Fruit fly (Drosophila melanogaster): ENCODE measurements around the gene CG4593.

Gene CG4593

DNA sequence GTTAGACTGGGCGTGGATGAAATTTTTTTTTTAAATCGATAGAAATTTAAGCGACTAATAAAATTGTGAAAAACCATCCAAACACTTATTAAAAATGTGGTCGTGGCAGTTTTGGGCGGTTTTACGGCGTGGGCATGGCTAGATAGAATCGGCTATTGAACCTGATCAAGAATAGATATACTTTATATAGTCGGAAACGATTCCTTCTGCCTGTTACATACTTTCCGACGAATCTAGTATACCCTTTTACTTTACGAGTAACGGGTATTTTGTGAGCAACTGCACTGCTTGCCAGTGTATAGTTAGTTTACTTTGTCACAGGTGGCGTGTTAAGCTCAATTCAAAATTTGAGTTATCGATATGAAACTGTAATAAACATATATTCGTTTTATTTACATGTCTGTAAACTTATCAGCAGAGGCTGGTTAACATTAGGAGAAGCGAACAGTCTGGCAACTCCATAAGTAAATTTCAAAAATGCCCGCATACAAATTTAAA lies 1.3 kb downstream of the CG4593 start (continued):
- no peak for TF ChIP-seq CG6276 (GFP tag; optimal IDR thresholded peaks at IDR 0.05)
- peak; percentile 5 for TF ChIP-seq CG34406 (GFP tag; optimal IDR thresholded peaks at IDR 0.05)
- TF ChIP-seq Eip93F (GFP tag; optimal IDR thresholded peaks at IDR 0.05), result no peak
- peak; percentile 34 to 49 for TF ChIP-seq ss (GFP tag; optimal IDR thresholded peaks at IDR 0.05)
- no peak for TF ChIP-seq fd59A (GFP tag; optimal IDR thresholded peaks at IDR 0.05)
- TF ChIP-seq Met (GFP tag; optimal IDR thresholded peaks at IDR 0.05), result peak; percentile 59
- peak; percentile 43 for TF ChIP-seq acj6 (GFP tag; optimal IDR thresholded peaks at IDR 0.05)
- TF ChIP-seq Hr4 (GFP tag; optimal IDR thresholded peaks at IDR 0.05), result peak; percentile 61
- peak; percentile 39 for TF ChIP-seq fkh (GFP tag; optimal IDR thresholded peaks at IDR 0.05)
- peak; percentile 60 for TF ChIP-seq CG15336 (GFP tag; IDR thresholded peaks at IDR 0.05)
- peak; percentile 54; the same call in 1 of the 3 replicates for TF ChIP-seq CG8119 (GFP tag; IDR thresholded peaks at IDR 0.05)
- peak; percentile 25 for TF ChIP-seq Sox14 (GFP tag; optimal IDR thresholded peaks at IDR 0.05)
- no peak for TF ChIP-seq Gug (GFP tag; IDR thresholded peaks at IDR 0.05)
- peak; percentile 20 for TF ChIP-seq CG11762 (GFP tag; optimal IDR thresholded peaks at IDR 0.05; ENCODE audit: insufficient read depth)
- TF ChIP-seq CG1621 (tag; optimal IDR thresholded peaks at IDR 0.05), result no peak
- peak; percentile 85 for TF ChIP-seq svp (GFP tag)
- no peak for TF ChIP-seq dac (GFP tag; optimal IDR thresholded peaks at IDR 0.05)
- no peak for TF ChIP-seq fd85E (GFP tag; optimal IDR thresholded peaks at IDR 0.05)
- TF ChIP-seq Lpt (GFP tag; optimal IDR thresholded peaks at IDR 0.05), result no peak

DNA sequence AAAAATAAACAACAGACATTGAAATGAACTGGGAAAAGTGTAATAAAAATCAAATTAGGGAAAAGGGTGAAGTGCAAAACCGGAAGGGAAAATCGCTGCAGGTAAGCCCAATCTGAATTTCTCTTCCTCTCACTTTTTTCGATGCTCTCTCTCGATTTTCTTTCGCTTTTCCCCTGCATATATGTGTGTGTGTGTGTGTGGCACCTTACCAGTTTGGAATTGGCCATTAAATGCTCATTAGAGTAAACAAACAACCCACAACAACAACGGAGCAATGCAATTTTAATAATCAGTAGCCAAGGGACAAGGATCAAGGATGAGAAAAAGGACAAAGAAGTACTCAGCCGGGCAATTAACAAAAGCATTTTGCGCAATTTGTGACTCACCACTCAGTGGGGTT lies 21.2 kb downstream of the CG4593 start:
- no peak for TF ChIP-seq Eip75B (GFP tag; optimal IDR thresholded peaks at IDR 0.05)
- TF ChIP-seq CG11294 (GFP tag; IDR thresholded peaks at IDR 0.05), result no peak
- TF ChIP-seq Hr39 (GFP tag; optimal IDR thresholded peaks at IDR 0.05), result no peak
- no peak for TF ChIP-seq svp (GFP tag)
- TF ChIP-seq cyc (GFP tag; optimal IDR thresholded peaks at IDR 0.05), result no peak

DNA sequence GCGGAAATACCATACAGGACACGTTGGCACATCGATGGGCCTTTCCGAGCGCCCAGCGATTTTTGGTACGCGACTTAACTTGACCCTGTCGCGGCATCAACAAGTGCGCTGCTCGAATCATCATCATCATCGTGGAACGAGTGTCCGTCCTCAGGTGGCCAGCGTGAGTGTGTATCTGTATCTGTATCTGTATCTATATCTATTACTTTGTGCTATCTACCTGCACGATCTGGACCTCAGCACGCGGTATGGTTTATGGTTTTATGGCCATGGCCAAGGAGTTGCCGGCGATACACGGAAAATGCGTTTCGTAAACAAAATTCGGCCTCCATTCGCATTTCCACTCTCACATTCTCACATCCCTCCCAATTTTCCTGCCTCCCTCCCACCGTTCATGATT lies 23.4 kb downstream of the CG4593 start:
- TF ChIP-seq CG6276 (GFP tag; optimal IDR thresholded peaks at IDR 0.05), result no peak
- no peak for TF ChIP-seq CG34406 (GFP tag; optimal IDR thresholded peaks at IDR 0.05)
- TF ChIP-seq Hr38 (GFP tag; optimal IDR thresholded peaks at IDR 0.05), result no peak
- no peak for TF ChIP-seq CG6808 (GFP tag; optimal IDR thresholded peaks at IDR 0.05)
- TF ChIP-seq CG16779 (tag; optimal IDR thresholded peaks at IDR 0.05), result no peak
- no peak for TF ChIP-seq achi (GFP tag; optimal IDR thresholded peaks at IDR 0.05)
- TF ChIP-seq CG31627 (GFP tag; optimal IDR thresholded peaks at IDR 0.05), result no peak
- no peak for TF ChIP-seq eg (GFP tag; IDR thresholded peaks at IDR 0.05)
- TF ChIP-seq Ets21C (GFP tag; optimal IDR thresholded peaks at IDR 0.05), result no peak
- TF ChIP-seq CG4318 (GFP tag; optimal IDR thresholded peaks at IDR 0.05), result no peak
- TF ChIP-seq Sox102F (GFP tag; optimal IDR thresholded peaks at IDR 0.05), result no peak
- TF ChIP-seq CG8119 (GFP tag; IDR thresholded peaks at IDR 0.05), result no peak
- TF ChIP-seq CG7368 (GFP tag; optimal IDR thresholded peaks at IDR 0.05), result no peak
- TF ChIP-seq CG11762 (GFP tag; optimal IDR thresholded peaks at IDR 0.05; ENCODE audit: insufficient read depth), result no peak
- no peak for TF ChIP-seq CG10631 (GFP tag; optimal IDR thresholded peaks at IDR 0.05)
- no peak for TF ChIP-seq fd59A (GFP tag; optimal IDR thresholded peaks at IDR 0.05)
- no peak for TF ChIP-seq CG11294 (GFP tag; IDR thresholded peaks at IDR 0.05)
- no peak for TF ChIP-seq CG32006 (GFP tag; optimal IDR thresholded peaks at IDR 0.05)

- TF ChIP-seq svp (GFP tag) (no peak), CG8319 (GFP tag; optimal IDR thresholded peaks at IDR 0.05) (no peak), CG8632 (GFP tag; optimal IDR thresholded peaks at IDR 0.05) (no peak)
Observed at dm6 chrX:7040205-7040866, 26.6 kb downstream of the CG4593 start, which contains the start of gene CG14427. Gene CG14427, plus strand, starts transcription at chrX:7040603.

Measured in whole organism, prepupa.